Worm (Caenorhabditis elegans): ENCODE measurements around the gene ndx-3.
A peak's percentile ranks its signal among the peaks of the same experiment; 100 is the strongest.

The ndx-3 gene

ce11 chrII:4942829-4943228, 10.6 kb upstream of the ndx-3 start:
- TF ChIP-seq mls-2 (tag; optimal IDR thresholded peaks at IDR 0.05) (no peak), lsy-2 (tag; optimal IDR thresholded peaks at IDR 0.05) (no peak), cnd-1 (tag; optimal IDR thresholded peaks at IDR 0.05) (no peak), ceh-43 (GFP tag; optimal IDR thresholded peaks at IDR 0.05) (no peak), tbx-8 (GFP tag; optimal IDR thresholded peaks at IDR 0.05) (no peak), unc-62 (GFP tag; optimal IDR thresholded peaks at IDR 0.05) (no peak), snpc-4 (tag; optimal IDR thresholded peaks at IDR 0.05) (no peak), nhr-2 (tag; optimal IDR thresholded peaks at IDR 0.05) (no peak), sem-2 (GFP tag; optimal IDR thresholded peaks at IDR 0.05) (no peak), bed-3 (GFP tag; optimal IDR thresholded peaks at IDR 0.05) (no peak), ceh-83 (GFP tag; optimal IDR thresholded peaks at IDR 0.05) (no peak), ceh-39 (tag; optimal IDR thresholded peaks at IDR 0.05) (no peak), M03D4.4 (tag; optimal IDR thresholded peaks at IDR 0.05) (no peak), nhr-237 (tag; optimal IDR thresholded peaks at IDR 0.05) (no peak), elt-3 (tag; optimal IDR thresholded peaks at IDR 0.05) (no peak), drap-1 (GFP tag; optimal IDR thresholded peaks at IDR 0.05) (no peak), blmp-1 (tag; optimal IDR thresholded peaks at IDR 0.05) (no peak)

ce11 chrII:4943849-4944248, 9.5 kb upstream of the ndx-3 start, which contains the start of gene mdt-4:
Gene mdt-4 (minus strand): TSS chrII:4943949.
- TF ChIP-seq sem-2 (GFP tag; optimal IDR thresholded peaks at IDR 0.05) = no peak
- TF ChIP-seq nhr-28 (tag; optimal IDR thresholded peaks at IDR 0.05) = no peak
- no peak for TF ChIP-seq nhr-237 (tag; optimal IDR thresholded peaks at IDR 0.05)
- no peak for TF ChIP-seq mls-2 (tag; optimal IDR thresholded peaks at IDR 0.05)
- no peak for TF ChIP-seq ceh-43 (GFP tag; optimal IDR thresholded peaks at IDR 0.05)
- TF ChIP-seq bed-3 (GFP tag; optimal IDR thresholded peaks at IDR 0.05) = no peak
- no peak for TF ChIP-seq sptf-1 (tag; optimal IDR thresholded peaks at IDR 0.05)
- no peak for TF ChIP-seq nhr-76 (tag; optimal IDR thresholded peaks at IDR 0.05)
- no peak for TF ChIP-seq pha-4 (tag; optimal IDR thresholded peaks at IDR 0.05)

ce11 chrII:4945695-4946094, 7.7 kb upstream of the ndx-3 start, which contains the start of the genes gldi-11 and ZK546.2:
Gene gldi-11 (minus strand): TSS chrII:4945789.
Gene ZK546.2 (plus strand): TSS chrII:4946027.
- TF ChIP-seq blmp-1 (tag; optimal IDR thresholded peaks at IDR 0.05) = no peak

ce11 chrII:4946775-4947174, 6.6 kb upstream of the ndx-3 start:
- no peak for TF ChIP-seq nhr-2 (tag; optimal IDR thresholded peaks at IDR 0.05)
- TF ChIP-seq unc-120 (tag; optimal IDR thresholded peaks at IDR 0.05; ENCODE audit: poor library complexity, severe bottlenecking) = peak; percentile 17

ce11 chrII:4948118-4948517, 5.3 kb upstream of the ndx-3 start:
- no peak for TF ChIP-seq zip-8 (tag; optimal IDR thresholded peaks at IDR 0.05)
- TF ChIP-seq unc-120 (tag; optimal IDR thresholded peaks at IDR 0.05; ENCODE audit: poor library complexity, severe bottlenecking) = no peak
- TF ChIP-seq snpc-4 (tag; optimal IDR thresholded peaks at IDR 0.05) = no peak
- no peak for TF ChIP-seq elt-3 (tag; optimal IDR thresholded peaks at IDR 0.05)
- no peak for TF ChIP-seq flh-1 (GFP tag; optimal IDR thresholded peaks at IDR 0.05)
- no peak for TF ChIP-seq cnd-1 (tag; optimal IDR thresholded peaks at IDR 0.05)
- TF ChIP-seq ceh-39 (tag; optimal IDR thresholded peaks at IDR 0.05) = no peak
- no peak for TF ChIP-seq nhr-2 (tag; optimal IDR thresholded peaks at IDR 0.05)
- TF ChIP-seq M03D4.4 (tag; optimal IDR thresholded peaks at IDR 0.05) = no peak
- no peak for TF ChIP-seq unc-62 (GFP tag; optimal IDR thresholded peaks at IDR 0.05)
- TF ChIP-seq tbx-8 (GFP tag; optimal IDR thresholded peaks at IDR 0.05) = no peak
- no peak for TF ChIP-seq nhr-28 (tag; optimal IDR thresholded peaks at IDR 0.05)

- TF ChIP-seq blmp-1 (tag; optimal IDR thresholded peaks at IDR 0.05) = no peak
- no peak for TF ChIP-seq unc-39 (tag; optimal IDR thresholded peaks at IDR 0.05)
- no peak for TF ChIP-seq ceh-39 (tag; optimal IDR thresholded peaks at IDR 0.05)
- TF ChIP-seq flh-1 (GFP tag; optimal IDR thresholded peaks at IDR 0.05) = no peak
- no peak for TF ChIP-seq hlh-1 (tag; optimal IDR thresholded peaks at IDR 0.05)
These were observed 3.9 kb upstream of the ndx-3 start, which contains the start of the genes try-1 and zyg-12 for ce11 chrII:4949380-4949950. Gene try-1 (minus strand): TSS chrII:4949527. Gene zyg-12 (plus strand): TSS chrII:4949900.

Measured in whole organism, mixed stage, embryonic.